Worm (Caenorhabditis elegans) whole organism, L3 larva: Measurements from ENCODE around the gene B0554.2.

ENCODE experiments used
- ZK546.5 ChIP-seq: sonication (generic microtip); optimal IDR thresholded peaks from 2 replicates; lab custom pipeline; 2017; ENCODE audit warnings: missing biosample characterization, missing genetic modification characterization
- ceh-82 ChIP-seq: fragments of 150-350 bp; optimal IDR thresholded peaks from 2 replicates; lab custom pipeline; 2014; ENCODE audit warnings: missing biosample characterization, missing genetic modification characterization
- fos-1 ChIP-seq: fragments of 150-350 bp; optimal IDR thresholded peaks from 2 replicates; lab custom pipeline; 2014; ENCODE audit warnings: missing biosample characterization, missing genetic modification characterization
- lin-15B ChIP-seq: fragments of 150-350 bp; optimal IDR thresholded peaks from 2 replicates; lab custom pipeline; 2014; ENCODE audit warnings: missing biosample characterization, missing genetic modification characterization
- nhr-11 ChIP-seq: fragments of 150-350 bp; optimal IDR thresholded peaks from 2 replicates; lab custom pipeline; 2014; ENCODE audit warnings: missing biosample characterization, missing genetic modification characterization
- nhr-12 ChIP-seq: fragments of 150-350 bp; optimal IDR thresholded peaks from 2 replicates; lab custom pipeline; 2014; ENCODE audit warnings: missing biosample characterization, missing genetic modification characterization
- unc-62 ChIP-seq: fragments of 150-350 bp; sonication (generic microtip); optimal IDR thresholded peaks from 4 replicates; lab custom pipeline; 2014; ENCODE audit warnings: missing biosample characterization, missing genetic modification reagents, missing genetic modification characterization
- ztf-11 ChIP-seq: fragments of 150-350 bp; optimal IDR thresholded peaks from 2 replicates; lab custom pipeline; 2014; ENCODE audit warnings: missing biosample characterization, missing genetic modification characterization

- TF ChIP-seq nhr-12 (no peak), ZK546.5 (no peak), unc-62 (GFP tag; lab: Kevin White, UChicago) (no peak), nhr-11 (tag; lab: Kevin White, UChicago) (no peak), lin-15B (tag; lab: Kevin White, UChicago) (no peak), ztf-11 (tag; lab: Kevin White, UChicago) (no peak), fos-1 (tag; lab: Kevin White, UChicago) (no peak), ceh-82 (tag; lab: Kevin White, UChicago) (no peak)
Measured at ce11 chrV:477664-478212, 43.7 kb downstream of the B0554.2 start, which contains the start of gene nhr-55.
